Worm (Caenorhabditis elegans) whole organism, mixed stage, embryonic: ENCODE results near the gene gpa-10.

Source experiments
- M03D4.4 ChIP-seq: sonication (generic microtip); optimal IDR thresholded peaks from 2 replicates; lab custom pipeline; 2017; ENCODE audit warnings: mild to moderate bottlenecking, missing genetic modification characterization, missing compliant biosample characterization
- bed-3 ChIP-seq: fragments of 200-800 bp; sonication (Bioruptor generic); optimal IDR thresholded peaks from 3 replicates; lab custom pipeline; 2018; ENCODE audit warnings: mild to moderate bottlenecking, missing genetic modification characterization, moderate library complexity, missing compliant biosample characterization
- ceh-39 ChIP-seq: fragments of 150-350 bp; optimal IDR thresholded peaks from 2 replicates; lab custom pipeline; 2014; ENCODE audit warnings: missing biosample characterization, missing genetic modification characterization
- ceh-43 ChIP-seq: fragments of 200-800 bp; sonication (Bioruptor generic); optimal IDR thresholded peaks from 2 replicates; lab custom pipeline; 2018; ENCODE audit warnings: mild to moderate bottlenecking, missing genetic modification characterization, moderate library complexity, missing compliant biosample characterization
- ceh-83 ChIP-seq: fragments of 200-800 bp; sonication (Bioruptor generic); optimal IDR thresholded peaks from 2 replicates; lab custom pipeline; 2018; ENCODE audit warnings: mild to moderate bottlenecking, missing genetic modification characterization, missing compliant biosample characterization
- ces-1 ChIP-seq: fragments of 150-350 bp; optimal IDR thresholded peaks from 2 replicates; lab custom pipeline; 2014; ENCODE audit warnings: missing biosample characterization, missing genetic modification reagents, missing genetic modification characterization
- cnd-1 ChIP-seq: fragments of 200-800 bp; sonication (Bioruptor generic); optimal IDR thresholded peaks from 2 replicates; lab custom pipeline; 2018; ENCODE audit warnings: mild to moderate bottlenecking, missing genetic modification characterization, missing compliant biosample characterization
- elt-1 ChIP-seq: sonication (generic microtip); optimal IDR thresholded peaks from 2 replicates; lab custom pipeline; 2017; ENCODE audit warnings: missing genetic modification characterization, mild to moderate bottlenecking, missing compliant biosample characterization, antibody characterized with exemption, moderate library complexity, borderline replicate concordance; ENCODE audit not compliant: insufficient read depth
- flh-1 ChIP-seq: fragments of 200-800 bp; sonication (Bioruptor generic); optimal IDR thresholded peaks from 2 replicates; lab custom pipeline; 2018; ENCODE audit warnings: mild to moderate bottlenecking, missing genetic modification characterization, moderate library complexity, missing compliant biosample characterization
- ham-2 ChIP-seq: fragments of 200-800 bp; sonication (Bioruptor generic); optimal IDR thresholded peaks from 2 replicates; lab custom pipeline; 2018; ENCODE audit warnings: mild to moderate bottlenecking, missing genetic modification characterization, missing compliant biosample characterization
- hlh-1 ChIP-seq: fragments of 150-350 bp; optimal IDR thresholded peaks from 2 replicates; lab custom pipeline; 2014; ENCODE audit warnings: missing biosample characterization, missing genetic modification reagents, missing genetic modification characterization
- lin-32 ChIP-seq: fragments of 200-800 bp; sonication (Bioruptor generic); optimal IDR thresholded peaks from 2 replicates; lab custom pipeline; 2018; ENCODE audit warnings: mild to moderate bottlenecking, missing genetic modification characterization, missing compliant biosample characterization
- lsy-2 ChIP-seq: fragments of 150-350 bp; optimal IDR thresholded peaks from 2 replicates; lab custom pipeline; 2014; ENCODE audit warnings: missing biosample characterization, missing genetic modification characterization
- mab-5 ChIP-seq: fragments of 150-350 bp; optimal IDR thresholded peaks from 2 replicates; lab custom pipeline; 2014; ENCODE audit warnings: missing biosample characterization, missing genetic modification characterization
- mep-1 ChIP-seq: fragments of 150-350 bp; optimal IDR thresholded peaks from 2 replicates; lab custom pipeline; 2017; ENCODE audit warnings: missing biosample characterization, missing genetic modification reagents, missing genetic modification characterization, inconsistent platforms
- nhr-12 ChIP-seq: fragments of 150-350 bp; optimal IDR thresholded peaks from 2 replicates; lab custom pipeline; 2014; ENCODE audit warnings: missing biosample characterization, missing genetic modification characterization
- nhr-2 ChIP-seq: fragments of 150-350 bp; optimal IDR thresholded peaks from 2 replicates; lab custom pipeline; 2014; ENCODE audit warnings: missing biosample characterization, missing genetic modification characterization
- nhr-237 ChIP-seq: fragments of 150-350 bp; optimal IDR thresholded peaks from 2 replicates; lab custom pipeline; 2014; ENCODE audit warnings: missing biosample characterization, missing genetic modification characterization
- nhr-28 ChIP-seq: fragments of 150-350 bp; optimal IDR thresholded peaks from 2 replicates; lab custom pipeline; 2014; ENCODE audit warnings: missing biosample characterization, missing genetic modification characterization
- nhr-76 ChIP-seq: sonication (generic microtip); optimal IDR thresholded peaks from 2 replicates; lab custom pipeline; 2017; ENCODE audit warnings: missing biosample characterization, missing genetic modification characterization
- sem-2 ChIP-seq: fragments of 200-800 bp; sonication (Bioruptor generic); optimal IDR thresholded peaks from 2 replicates; lab custom pipeline; 2018; ENCODE audit warnings: mild to moderate bottlenecking, missing genetic modification characterization, missing compliant biosample characterization
- tbx-8 ChIP-seq: fragments of 200-800 bp; sonication (Bioruptor generic); optimal IDR thresholded peaks from 2 replicates; lab custom pipeline; 2018; ENCODE audit warnings: mild to moderate bottlenecking, missing genetic modification characterization, moderate library complexity, missing compliant biosample characterization
- unc-120 ChIP-seq: sonication (generic microtip); optimal IDR thresholded peaks from 2 replicates; lab custom pipeline; 2017; ENCODE audit warnings: missing genetic modification characterization, missing compliant biosample characterization; ENCODE audit not compliant: poor library complexity, severe bottlenecking
- unc-39 ChIP-seq: fragments of 150-350 bp; optimal IDR thresholded peaks from 2 replicates; lab custom pipeline; 2014; ENCODE audit warnings: missing biosample characterization, missing genetic modification characterization
- unc-62 ChIP-seq: fragments of 150-350 bp; optimal IDR thresholded peaks from 2 replicates; lab custom pipeline; 2014; ENCODE audit warnings: missing biosample characterization, missing genetic modification reagents, missing genetic modification characterization
- zip-8 ChIP-seq: fragments of 150-350 bp; optimal IDR thresholded peaks from 2 replicates; lab custom pipeline; 2014; ENCODE audit warnings: missing biosample characterization, missing genetic modification characterization
- ztf-11 ChIP-seq: fragments of 150-350 bp; optimal IDR thresholded peaks from 2 replicates; lab custom pipeline; 2014; ENCODE audit warnings: missing biosample characterization, missing genetic modification characterization

Gene gpa-10

DNA sequence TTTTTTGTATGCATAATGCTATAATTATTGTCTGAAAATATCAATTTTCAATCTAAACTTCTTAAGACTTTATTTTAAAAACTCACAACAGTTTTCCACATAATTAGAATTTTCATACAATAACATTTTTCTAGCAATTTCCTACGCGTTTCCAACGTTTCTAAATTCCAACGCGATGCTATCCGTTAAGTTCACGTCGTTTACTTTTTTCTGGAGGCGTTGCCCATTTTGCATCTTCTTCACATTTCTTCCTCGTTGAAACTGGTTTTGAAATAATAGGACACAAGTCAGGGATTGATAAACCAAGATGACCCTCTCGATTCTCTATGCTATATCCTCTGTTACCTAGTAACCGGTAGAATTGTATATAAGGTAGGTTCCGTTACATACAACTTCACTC lies 19.4 kb downstream of the gpa-10 start, which contains the start of the genes T15B7.14 and col-143:
T15B7.14 (minus strand) TSS at position 101 of the 400 bp plus-strand sequence.
col-143 (plus strand) TSS at position 394 of the 400 bp plus-strand sequence.
- TF ChIP-seq unc-62 (GFP tag; lab: Kevin White, UChicago), result no peak
- no peak for TF ChIP-seq unc-39
- no peak for TF ChIP-seq zip-8 (tag; lab: Kevin White, UChicago)
- TF ChIP-seq ceh-39, result no peak
- TF ChIP-seq nhr-237 (tag; lab: Kevin White, UChicago), result no peak
- TF ChIP-seq M03D4.4, result no peak
- no peak for TF ChIP-seq flh-1
- no peak for TF ChIP-seq mab-5 (tag; lab: Kevin White, UChicago)
- no peak for TF ChIP-seq hlh-1

DNA sequence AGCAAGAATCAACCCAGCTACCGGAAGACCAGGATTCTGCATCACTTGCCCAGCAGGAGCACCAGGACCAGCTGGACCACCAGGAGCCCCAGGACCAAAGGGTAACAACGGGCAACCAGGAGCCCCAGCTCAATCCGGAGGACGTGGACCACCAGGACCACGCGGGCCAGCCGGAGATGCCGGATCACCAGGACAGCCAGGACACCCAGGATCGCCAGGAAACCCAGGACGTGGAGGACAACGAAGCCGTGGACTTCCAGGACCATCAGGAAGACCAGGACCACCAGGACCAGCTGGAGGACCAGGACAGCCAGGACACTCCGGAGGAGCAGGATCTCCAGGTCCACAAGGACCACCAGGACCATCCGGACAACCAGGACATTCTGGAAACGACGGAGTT lies 23.1 kb downstream of the gpa-10 start:
- no peak for TF ChIP-seq nhr-76 (tag; lab: Kevin White, UChicago)
- no peak for TF ChIP-seq sem-2 (GFP tag; lab: Kevin White, UChicago)
- no peak for TF ChIP-seq ceh-43

DNA sequence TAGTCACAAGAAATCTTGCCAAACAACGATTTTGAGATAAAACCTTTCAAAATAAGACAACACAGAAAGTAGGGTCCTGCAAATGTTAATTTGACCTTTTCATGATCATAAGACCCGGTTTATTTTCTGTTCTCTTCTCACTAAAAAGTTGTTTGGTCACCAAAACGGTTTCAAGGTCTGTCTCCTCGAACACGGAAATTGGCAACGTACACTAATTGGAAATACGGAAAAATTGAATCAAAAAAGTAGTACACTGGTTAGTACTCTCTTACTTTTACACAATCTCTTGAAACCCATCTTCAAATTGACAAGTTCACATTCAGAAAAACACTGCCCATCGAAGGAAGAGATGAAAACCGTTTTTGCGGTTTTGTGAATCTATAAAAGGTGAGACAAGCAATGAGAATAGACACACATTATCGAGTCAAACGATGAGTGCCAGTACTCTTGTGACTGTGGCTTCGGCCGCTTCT lies 23.8 kb downstream of the gpa-10 start, which contains the start of gene col-142:
col-142 (plus strand) TSS at position 423 of the 473 bp plus-strand sequence.
- TF ChIP-seq lin-32 (GFP tag; lab: Kevin White, UChicago), result no peak

DNA sequence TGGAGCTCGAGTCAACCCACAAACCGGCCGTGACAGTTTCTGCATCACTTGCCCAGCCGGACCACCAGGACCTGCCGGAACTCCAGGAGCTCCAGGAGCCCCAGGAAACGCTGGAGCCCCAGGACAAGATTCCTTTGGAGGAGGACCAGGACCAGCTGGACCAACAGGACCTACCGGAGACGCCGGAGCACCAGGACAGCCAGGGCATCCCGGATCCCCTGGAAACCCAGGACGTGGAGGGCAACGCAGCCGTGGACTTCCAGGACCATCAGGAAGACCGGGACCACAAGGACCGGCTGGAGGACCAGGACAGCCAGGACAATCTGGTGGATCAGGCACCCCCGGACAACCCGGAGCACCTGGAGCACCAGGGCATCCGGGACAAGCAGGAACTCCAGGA lies 24.5 kb downstream of the gpa-10 start:
- TF ChIP-seq ztf-11 (tag; lab: Kevin White, UChicago) (no peak), ceh-43 (no peak), tbx-8 (GFP tag; lab: Kevin White, UChicago) (no peak), lsy-2 (tag; lab: Kevin White, UChicago) (no peak)

DNA sequence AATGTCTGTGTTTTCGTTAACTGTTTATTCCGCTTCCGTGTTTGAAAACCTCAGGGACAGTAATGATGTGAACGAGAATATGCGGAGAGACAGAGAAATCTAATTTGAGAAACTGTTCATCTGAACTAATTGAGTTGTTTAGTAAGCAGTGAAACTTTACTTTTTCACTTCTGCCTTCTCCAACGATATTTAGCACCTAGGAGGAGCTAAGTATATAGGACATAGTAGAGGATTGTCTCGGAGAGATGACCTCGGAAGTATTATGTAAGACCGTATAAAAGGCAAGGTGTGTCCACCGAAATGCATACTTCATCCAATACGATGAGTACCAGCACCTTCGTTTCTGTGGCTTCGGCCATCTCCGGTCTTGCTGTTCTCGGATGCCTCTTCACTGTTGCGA lies 25.2 kb downstream of the gpa-10 start, which contains the start of gene col-141:
col-141 (plus strand) TSS at position 301 of the 400 bp plus-strand sequence.
- no peak for TF ChIP-seq nhr-76 (tag; lab: Kevin White, UChicago)

DNA sequence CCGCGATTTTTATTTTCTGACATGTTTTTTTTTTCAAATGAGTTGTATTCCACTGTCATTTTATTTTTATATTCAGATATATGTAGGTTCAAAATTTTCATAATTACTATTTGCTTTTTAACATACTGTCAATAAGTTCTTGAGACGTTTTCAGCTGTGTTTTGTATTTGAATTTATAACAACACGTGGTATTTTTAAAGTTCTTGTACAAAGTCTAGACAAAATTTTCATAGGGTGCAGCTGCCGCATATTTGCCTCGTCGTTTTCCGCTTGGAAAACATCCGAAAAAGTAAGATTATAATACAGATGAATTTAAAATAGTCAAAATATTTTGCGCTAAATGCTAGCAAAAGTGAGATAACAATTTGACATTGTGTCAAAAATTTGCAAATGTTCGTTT lies 25.8 kb downstream of the gpa-10 start, which contains the start of gene dmsr-15:
dmsr-15 (minus strand) TSS at position 101 of the 400 bp plus-strand sequence.
- TF ChIP-seq ces-1 (no peak), M03D4.4 (no peak), ztf-11 (tag; lab: Kevin White, UChicago) (no peak), ham-2 (GFP tag; lab: Kevin White, UChicago) (no peak), cnd-1 (tag; lab: Kevin White, UChicago) (no peak), flh-1 (no peak), unc-39 (no peak), hlh-1 (no peak), elt-1 (tag; lab: Kevin White, UChicago) (no peak), nhr-237 (tag; lab: Kevin White, UChicago) (no peak), zip-8 (tag; lab: Kevin White, UChicago) (no peak), mep-1 (tag; lab: Kevin White, UChicago) (no peak), sem-2 (GFP tag; lab: Kevin White, UChicago) (no peak), unc-62 (GFP tag; lab: Kevin White, UChicago) (no peak)

DNA sequence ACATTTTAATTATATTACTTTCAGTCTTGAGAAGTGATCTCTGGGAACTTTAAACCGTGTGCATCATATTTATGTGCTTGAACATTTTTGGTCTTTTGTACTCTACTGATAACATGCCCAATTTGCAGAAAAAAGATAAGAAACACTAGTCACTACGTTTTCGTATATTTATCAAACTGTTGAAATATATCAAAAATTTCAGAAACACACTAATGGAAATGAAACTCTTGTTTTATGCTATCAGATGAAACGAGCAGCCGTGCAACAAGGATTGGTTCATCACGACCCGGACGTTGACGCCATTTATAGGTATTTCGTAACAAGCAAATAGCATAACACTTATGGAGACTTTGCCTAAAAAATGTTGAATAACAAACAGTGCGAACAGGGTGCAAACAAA lies 31.2 kb downstream of the gpa-10 start:
- TF ChIP-seq unc-120 (tag; lab: Kevin White, UChicago) (no peak), mep-1 (tag; lab: Kevin White, UChicago) (no peak), lin-32 (GFP tag; lab: Kevin White, UChicago) (no peak), ceh-39 (no peak), nhr-2 (no peak), elt-1 (tag; lab: Kevin White, UChicago) (no peak), nhr-12 (tag; lab: Kevin White, UChicago) (no peak), mab-5 (tag; lab: Kevin White, UChicago) (no peak), zip-8 (tag; lab: Kevin White, UChicago) (no peak), ceh-43 (no peak), unc-62 (GFP tag; lab: Kevin White, UChicago) (no peak), nhr-28 (tag; lab: Kevin White, UChicago) (no peak), lsy-2 (tag; lab: Kevin White, UChicago) (no peak), ceh-83 (GFP tag; lab: Kevin White, UChicago) (no peak), cnd-1 (tag; lab: Kevin White, UChicago) (no peak), nhr-237 (tag; lab: Kevin White, UChicago) (no peak), unc-39 (no peak), tbx-8 (GFP tag; lab: Kevin White, UChicago) (no peak), bed-3 (GFP tag; lab: Kevin White, UChicago) (no peak), M03D4.4 (no peak)
